Fruit fly (Drosophila melanogaster): ENCODE results near the gene SCAR.

DNA sequence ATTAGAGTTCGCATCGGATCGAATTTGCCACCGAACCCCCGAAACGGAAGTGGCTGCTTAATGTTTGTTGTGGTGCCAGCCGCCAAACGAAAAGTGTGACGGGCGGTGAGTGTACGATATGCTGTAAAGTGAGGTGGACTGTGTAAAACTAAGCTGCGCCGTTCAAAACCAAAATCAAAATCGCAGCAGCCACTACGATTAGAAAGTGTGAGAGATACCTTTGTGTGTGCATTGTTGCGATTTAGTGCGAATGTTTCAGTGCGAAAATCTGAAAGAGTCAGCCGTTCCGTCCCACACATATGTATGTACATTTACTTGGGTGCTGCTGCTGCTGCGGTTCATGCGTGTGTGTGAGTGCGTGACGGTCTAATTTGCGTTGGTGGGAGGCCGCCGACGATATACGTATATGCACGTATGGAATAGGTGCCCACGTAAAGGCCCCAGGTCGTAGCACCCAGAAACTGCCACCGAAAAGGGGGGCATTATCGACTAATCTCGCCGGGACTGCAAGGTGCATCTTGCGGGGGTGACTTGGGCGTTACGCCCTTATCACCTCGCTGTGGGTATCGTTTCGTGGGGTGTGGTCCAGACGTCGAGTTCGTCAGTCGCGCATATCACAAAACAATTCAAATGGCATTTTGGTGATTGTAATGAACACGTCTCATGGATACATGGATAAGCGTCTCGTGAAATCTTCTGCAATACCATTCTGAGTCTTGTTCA lies 453 bp downstream of the SCAR start:
- TF ChIP-seq ttk (optimal IDR thresholded peaks at IDR 0.05): no peak
- no peak for TF ChIP-seq h (optimal IDR thresholded peaks at IDR 0.05)
- no peak for TF ChIP-seq Myc (optimal IDR thresholded peaks at IDR 0.05)
- TF ChIP-seq psq (optimal IDR thresholded peaks at IDR 0.05): no peak
- TF ChIP-seq Sin3A (optimal IDR thresholded peaks at IDR 0.05): no peak
- TF ChIP-seq insv (optimal IDR thresholded peaks at IDR 0.05): no peak

Measured in Kc167 (cell line).